Worm (Caenorhabditis elegans) whole organism, L4/young adult: Measurements from ENCODE around the gene fbxb-105.

Experiments used
- dao-5 ChIP-seq: sonication (generic microtip); optimal IDR thresholded peaks from 2 replicates; lab custom pipeline; 2016; ENCODE audit warnings: missing genotype, missing genetic modification characterization, moderate library complexity, missing compliant biosample characterization
- him-1 ChIP-seq: sonication (generic microtip); optimal IDR thresholded peaks from 2 replicates; lab custom pipeline; 2016; ENCODE audit warnings: missing genotype, missing genetic modification reagents, missing genetic modification characterization, missing compliant biosample characterization

ce11 chrII:2769021-2769420 is 1.7 kb downstream of the fbxb-105 start, which contains the start of gene F08D12.7:
- TF ChIP-seq dao-5 (no peak), him-1 (no peak)
